Fruit fly (Drosophila melanogaster): ENCODE data around the gene CG43401.

dm6 chr2L:1476872-1477503 lies 48.7 kb downstream of the CG43401 start:
- TF ChIP-seq Abd-B (GFP tag; optimal IDR thresholded peaks at IDR 0.05) (no peak), psq (GFP tag; optimal IDR thresholded peaks at IDR 0.05) (no peak), br (GFP tag; optimal IDR thresholded peaks at IDR 0.05) (peak; percentile 22), CrebA (GFP tag; optimal IDR thresholded peaks at IDR 0.05; ENCODE audit: borderline replicate concordance) (no peak), Mio (GFP tag; optimal IDR thresholded peaks at IDR 0.05) (no peak), Dif (GFP tag; optimal IDR thresholded peaks at IDR 0.05; ENCODE audit: partially characterized antibody) (no peak), Myc (optimal IDR thresholded peaks at IDR 0.05) (no peak), Rel (GFP tag; optimal IDR thresholded peaks at IDR 0.05) (no peak), Rel (tag; optimal IDR thresholded peaks at IDR 0.05) (no peak), Hr78 (GFP tag; optimal IDR thresholded peaks at IDR 0.05) (no peak), lola (GFP tag; optimal IDR thresholded peaks at IDR 0.05) (no peak), CG9705 (GFP tag; optimal IDR thresholded peaks at IDR 0.05) (no peak)

Measured in whole organism, wandering third instar larva.